Worm (Caenorhabditis elegans): ENCODE measurements around the gene M117.3.
A peak's percentile ranks its signal among the peaks of the same experiment; 100 is the strongest.
"Not testable (repeated sequence)": the region's sequence is repeated elsewhere in the genome, so short reads cannot be mapped to it uniquely, and the experiment has no call there.

Gene M117.3

ce11 chrIV:11822454-11822853, 448 bp downstream of the M117.3 start (continued):
- TF ChIP-seq lin-39 (tag; optimal IDR thresholded peaks at IDR 0.05) = peak; percentile 40
- TF ChIP-seq nhr-23 (tag; optimal IDR thresholded peaks at IDR 0.05) = peak; percentile 55
- TF ChIP-seq elt-2 (tag; optimal IDR thresholded peaks at IDR 0.05) = no peak
- TF ChIP-seq nfya-1 (tag; optimal IDR thresholded peaks at IDR 0.05; ENCODE audit: insufficient read depth) = peak; percentile 70
- TF ChIP-seq nhr-11 (tag; optimal IDR thresholded peaks at IDR 0.05) = no peak
- no peak for TF ChIP-seq ceh-28 (tag; optimal IDR thresholded peaks at IDR 0.05)
- TF ChIP-seq eor-1 (tag; optimal IDR thresholded peaks at IDR 0.05) = no peak
- peak; percentile 71 for TF ChIP-seq lin-15B (tag; optimal IDR thresholded peaks at IDR 0.05)
- no peak for TF ChIP-seq elt-3 (tag; optimal IDR thresholded peaks at IDR 0.05)

ce11 chrIV:11828012-11828411, 6.0 kb downstream of the M117.3 start, which contains the start of gene M117.6:
TSS of gene M117.6 (minus strand) at chrIV:11828112.
- not testable (repeated sequence) for TF ChIP-seq mml-1, nhr-28, daf-12 (tag; optimal IDR thresholded peaks at IDR 0.05)

- TF ChIP-seq egl-27 (tag; optimal IDR thresholded peaks at IDR 0.05) (no peak), nhr-23 (tag; optimal IDR thresholded peaks at IDR 0.05) (no peak), pha-4 (tag; optimal IDR thresholded peaks at IDR 0.05) (no peak), fos-1 (tag; optimal IDR thresholded peaks at IDR 0.05) (no peak), lin-39 (tag; optimal IDR thresholded peaks at IDR 0.05) (no peak), ztf-4 (tag; optimal IDR thresholded peaks at IDR 0.05) (no peak), daf-12 (tag; optimal IDR thresholded peaks at IDR 0.05) (no peak), elt-1 (tag; optimal IDR thresholded peaks at IDR 0.05) (no peak), eor-1 (tag; optimal IDR thresholded peaks at IDR 0.05) (no peak), nhr-43 (tag; optimal IDR thresholded peaks at IDR 0.05; ENCODE audit: poor library complexity, severe bottlenecking) (no peak), nfya-1 (tag; optimal IDR thresholded peaks at IDR 0.05; ENCODE audit: insufficient read depth) (no peak), nhr-67 (tag; optimal IDR thresholded peaks at IDR 0.05) (no peak), ceh-82 (tag; optimal IDR thresholded peaks at IDR 0.05) (no peak), snpc-4 (tag; optimal IDR thresholded peaks at IDR 0.05) (no peak), ceh-28 (tag; optimal IDR thresholded peaks at IDR 0.05) (no peak), elt-2 (tag; optimal IDR thresholded peaks at IDR 0.05) (no peak), ceh-16 (tag; optimal IDR thresholded peaks at IDR 0.05) (no peak), R02D3.7 (tag; optimal IDR thresholded peaks at IDR 0.05) (no peak), zag-1 (tag; optimal IDR thresholded peaks at IDR 0.05) (no peak)
Measured at ce11 chrIV:11833456-11833855, 11.4 kb downstream of the M117.3 start, which contains the start of gene M117.4. TSS of gene M117.4 (minus strand) at chrIV:11833556.

- TF ChIP-seq ama-1 (optimal IDR thresholded peaks at IDR 0.05) = no peak
Measured at ce11 chrIV:11838657-11839056, 16.7 kb downstream of the M117.3 start, which contains the start of gene fbxb-3. TSS of gene fbxb-3 (plus strand) at chrIV:11838957.

ce11 chrIV:11842121-11842520, 20.1 kb downstream of the M117.3 start, which contains the start of gene F38H4.3:
TSS of gene F38H4.3 (plus strand) at chrIV:11842421.
- TF ChIP-seq pha-4 (tag; optimal IDR thresholded peaks at IDR 0.05) = peak; percentile 56
- no peak for TF ChIP-seq nhr-67 (tag; optimal IDR thresholded peaks at IDR 0.05)

ce11 chrIV:11847771-11848312, 25.8 kb downstream of the M117.3 start, which contains the start of the genes F38H4.6 and F38H4.4:
TSS of gene F38H4.6 (minus strand) at chrIV:11847871.
TSS of gene F38H4.4 (plus strand) at chrIV:11848262.
- TF ChIP-seq pqm-1 (tag; optimal IDR thresholded peaks at IDR 0.05) = no peak
- no peak for TF ChIP-seq lin-15B (tag; optimal IDR thresholded peaks at IDR 0.05)
- no peak for TF ChIP-seq nhr-25 (tag; optimal IDR thresholded peaks at IDR 0.05)
- no peak for TF ChIP-seq ama-1 (optimal IDR thresholded peaks at IDR 0.05)
- TF ChIP-seq elt-2 (tag; optimal IDR thresholded peaks at IDR 0.05) = no peak
- no peak for TF ChIP-seq unc-62 (GFP tag; optimal IDR thresholded peaks at IDR 0.05)
- TF ChIP-seq fkh-2 (tag; optimal IDR thresholded peaks at IDR 0.05) = no peak
- TF ChIP-seq lin-39 (tag; optimal IDR thresholded peaks at IDR 0.05) = no peak
- TF ChIP-seq ceh-9 (tag; optimal IDR thresholded peaks at IDR 0.05) = no peak
- TF ChIP-seq unc-39 (tag; optimal IDR thresholded peaks at IDR 0.05) = no peak
- no peak for TF ChIP-seq tbx-2 (tag; optimal IDR thresholded peaks at IDR 0.05)
- no peak for TF ChIP-seq hmg-11 (tag; optimal IDR thresholded peaks at IDR 0.05)

Data from whole organism, L3 larva.